Worm (Caenorhabditis elegans) whole organism, L2 larva: ENCODE data around the gene C52D10.3.

Experiments
- C34F6.9 ChIP-seq: fragments of 150-350 bp; optimal IDR thresholded peaks from 2 replicates; lab custom pipeline; 2014; ENCODE audit warnings: missing biosample characterization, missing genetic modification characterization
- F13H6.1 ChIP-seq: sonication (generic microtip); optimal IDR thresholded peaks from 2 replicates; lab custom pipeline; 2016; ENCODE audit warnings: missing genetic modification characterization, missing compliant biosample characterization
- R02D3.7 ChIP-seq: fragments of 150-350 bp; optimal IDR thresholded peaks from 2 replicates; lab custom pipeline; 2014; ENCODE audit warnings: missing biosample characterization, missing genetic modification characterization
- ZK546.5 ChIP-seq: sonication (generic microtip); optimal IDR thresholded peaks from 2 replicates; lab custom pipeline; 2017; ENCODE audit warnings: missing biosample characterization, missing genetic modification characterization
- alr-1 ChIP-seq: fragments of 150-350 bp; optimal IDR thresholded peaks from 2 replicates; lab custom pipeline; 2014; ENCODE audit warnings: missing biosample characterization, missing genetic modification characterization
- aly-2 ChIP-seq: fragments of 150-350 bp; optimal IDR thresholded peaks from 2 replicates; lab custom pipeline; 2014; ENCODE audit warnings: missing biosample characterization, missing genetic modification characterization
- ama-1 ChIP-seq: fragments of 150-350 bp; optimal IDR thresholded peaks from 2 replicates; lab custom pipeline; 2018; ENCODE audit warnings: inconsistent platforms
- blmp-1 ChIP-seq: sonication (generic microtip); optimal IDR thresholded peaks from 2 replicates; lab custom pipeline; 2017; ENCODE audit warnings: missing genetic modification characterization, mild to moderate bottlenecking, missing compliant biosample characterization, antibody characterized with exemption, moderate library complexity; ENCODE audit not compliant: insufficient read depth
- ceh-16 ChIP-seq: fragments of 150-350 bp; optimal IDR thresholded peaks from 2 replicates; lab custom pipeline; 2014; ENCODE audit warnings: missing biosample characterization, missing genetic modification characterization
- ceh-82 ChIP-seq: fragments of 150-350 bp; optimal IDR thresholded peaks from 2 replicates; lab custom pipeline; 2014; ENCODE audit warnings: missing biosample characterization, missing genetic modification characterization
- dmd-4 ChIP-seq: sonication (generic microtip); optimal IDR thresholded peaks from 2 replicates; lab custom pipeline; 2017; ENCODE audit warnings: missing biosample characterization, missing genetic modification characterization
- egl-27 ChIP-seq: sonication (generic microtip); optimal IDR thresholded peaks from 3 replicates; lab custom pipeline; 2017; ENCODE audit warnings: missing biosample characterization, missing genetic modification reagents, missing genetic modification characterization
- elt-1 ChIP-seq: fragments of 150-350 bp; optimal IDR thresholded peaks from 2 replicates; lab custom pipeline; 2014; ENCODE audit warnings: missing biosample characterization, missing genetic modification characterization
- elt-3 ChIP-seq: sonication (generic microtip); optimal IDR thresholded peaks from 2 replicates; lab custom pipeline; 2017; ENCODE audit warnings: missing biosample characterization, missing genetic modification characterization
- fos-1 ChIP-seq: fragments of 150-350 bp; optimal IDR thresholded peaks from 2 replicates; lab custom pipeline; 2014; ENCODE audit warnings: missing biosample characterization, missing genetic modification characterization
- gmeb-1 ChIP-seq: fragments of 150-350 bp; optimal IDR thresholded peaks from 2 replicates; lab custom pipeline; 2014; ENCODE audit warnings: missing biosample characterization, missing genetic modification characterization
- lin-11 ChIP-seq: fragments of 150-350 bp; sonication (generic microtip); optimal IDR thresholded peaks from 2 replicates; lab custom pipeline; 2014; ENCODE audit warnings: missing biosample characterization, missing genetic modification characterization, inconsistent platforms, mixed read lengths
- lin-13 ChIP-seq: fragments of 150-350 bp; optimal IDR thresholded peaks from 2 replicates; lab custom pipeline; 2014; ENCODE audit warnings: missing biosample characterization, missing genetic modification reagents, missing genetic modification characterization
- lin-39 ChIP-seq: fragments of 150-350 bp; optimal IDR thresholded peaks from 2 replicates; lab custom pipeline; 2014; ENCODE audit warnings: missing biosample characterization, missing genetic modification reagents, missing genetic modification characterization
- lsy-2 ChIP-seq, 2 experiments: fragments of 150-350 bp in 1 of 2; sonication (generic microtip) in 1 of 2; optimal IDR thresholded peaks; 2 replicates each; lab custom pipeline; 2014 to 2017; ENCODE audit warnings: missing biosample characterization in 2 of 2, missing genetic modification characterization in 2 of 2
- mdl-1 ChIP-seq, 2 experiments: fragments of 150-350 bp in 1 of 2; sonication (generic microtip) in 1 of 2; optimal IDR thresholded peaks; 2 replicates each; lab custom pipeline; 2017; ENCODE audit warnings: missing biosample characterization in 2 of 2, missing genetic modification characterization in 2 of 2
- nhr-10 ChIP-seq: sonication (generic microtip); optimal IDR thresholded peaks from 2 replicates; lab custom pipeline; 2017; ENCODE audit warnings: missing biosample characterization, missing genetic modification characterization
- nhr-11 ChIP-seq: fragments of 150-350 bp; optimal IDR thresholded peaks from 2 replicates; lab custom pipeline; 2014; ENCODE audit warnings: missing biosample characterization, missing genetic modification characterization
- nhr-21 ChIP-seq: fragments of 150-350 bp; optimal IDR thresholded peaks from 2 replicates; lab custom pipeline; 2014; ENCODE audit warnings: missing biosample characterization, missing genetic modification characterization
- nhr-237 ChIP-seq: fragments of 150-350 bp; optimal IDR thresholded peaks from 2 replicates; lab custom pipeline; 2014; ENCODE audit warnings: missing biosample characterization, missing genetic modification characterization
- nhr-25 ChIP-seq: fragments of 150-350 bp; sonication (generic microtip); optimal IDR thresholded peaks from 3 replicates; lab custom pipeline; 2014; ENCODE audit warnings: missing biosample characterization, missing genetic modification characterization
- nhr-6 ChIP-seq: fragments of 150-350 bp; optimal IDR thresholded peaks from 2 replicates; lab custom pipeline; 2014; ENCODE audit warnings: missing biosample characterization, missing genetic modification characterization
- peb-1 ChIP-seq: fragments of 150-350 bp; optimal IDR thresholded peaks from 2 replicates; lab custom pipeline; 2014; ENCODE audit warnings: missing biosample characterization, missing genetic modification characterization
- sem-4 ChIP-seq: fragments of 150-350 bp; optimal IDR thresholded peaks from 2 replicates; lab custom pipeline; 2014; ENCODE audit warnings: missing biosample characterization, missing genetic modification reagents, missing genetic modification characterization
- sma-3 ChIP-seq: sonication (generic microtip); optimal IDR thresholded peaks from 2 replicates; lab custom pipeline; 2016; ENCODE audit warnings: missing genetic modification reagents, missing genetic modification characterization, missing compliant biosample characterization
- sma-9 ChIP-seq, 2 experiments: fragments of 150-350 bp in 1 of 2; sonication (generic microtip) in 1 of 2; optimal IDR thresholded peaks; 2 replicates each; lab custom pipeline; 2014 to 2016; ENCODE audit warnings: missing genetic modification characterization in 2 of 2, mild to moderate bottlenecking in 1 of 2, missing biosample characterization in 1 of 2, missing compliant biosample characterization in 1 of 2, missing genetic modification reagents in 1 of 2, moderate library complexity in 1 of 2
- snpc-4 ChIP-seq: fragments of 150-350 bp; optimal IDR thresholded peaks from 2 replicates; lab custom pipeline; 2014; ENCODE audit warnings: missing biosample characterization, missing genetic modification characterization
- unc-55 ChIP-seq: fragments of 150-350 bp; sonication (generic microtip); optimal IDR thresholded peaks from 3 replicates; lab custom pipeline; 2014; ENCODE audit warnings: missing biosample characterization, missing genetic modification reagents, missing genetic modification characterization
- unc-62 ChIP-seq: fragments of 150-350 bp; optimal IDR thresholded peaks from 2 replicates; lab custom pipeline; 2014; ENCODE audit warnings: missing biosample characterization, missing genetic modification reagents, missing genetic modification characterization
- ztf-1 ChIP-seq: fragments of 200-800 bp; sonication (Bioruptor generic); conservative IDR thresholded peaks from 2 replicates; pipeline ENCODE4 v1.3.6; 2022; ENCODE audit warnings: missing genetic modification characterization, missing compliant biosample characterization
- ztf-4 ChIP-seq: fragments of 150-350 bp; optimal IDR thresholded peaks from 2 replicates; lab custom pipeline; 2014; ENCODE audit warnings: missing biosample characterization, missing genetic modification characterization

C52D10.3 gene

DNA sequence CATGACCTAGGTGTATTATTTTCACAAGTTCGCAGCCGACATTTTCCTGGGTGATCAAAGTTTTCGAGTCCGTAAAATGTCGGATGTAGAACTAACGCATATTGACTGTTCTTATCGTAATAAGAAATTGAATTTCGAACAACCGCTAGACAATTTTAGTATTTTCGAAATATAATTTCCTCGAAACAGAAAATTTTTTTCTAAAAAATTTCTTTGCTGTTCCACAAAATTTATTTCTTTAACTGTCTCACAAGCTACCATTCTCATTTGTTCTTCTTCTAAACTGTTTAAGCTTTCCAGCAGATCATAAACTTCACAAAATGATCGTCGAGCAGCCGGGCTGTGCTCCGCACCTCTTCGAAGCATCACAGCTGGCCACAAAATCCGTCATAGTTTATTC is at the start of gene C52D10.3:
TSS of gene C52D10.3 (plus strand) at position 301 of the 400 bp plus-strand sequence.
- TF ChIP-seq gmeb-1, result no peak
- no peak for TF ChIP-seq ZK546.5 (tag; lab: Kevin White, UChicago)
- TF ChIP-seq lsy-2 (tag; optimal IDR thresholded peaks at IDR 0.05; lab: Kevin White, UChicago), result no peak
- TF ChIP-seq nhr-6, result no peak
- TF ChIP-seq fos-1 (tag; lab: Kevin White, UChicago), result no peak
- TF ChIP-seq ztf-4 (tag; lab: Kevin White, UChicago), result no peak
- TF ChIP-seq sma-3, result no peak
- TF ChIP-seq snpc-4 (tag; lab: Kevin White, UChicago), result no peak
- no peak for TF ChIP-seq sma-9 (GFP tag; optimal IDR thresholded peaks at IDR 0.05; lab: Kevin White, UChicago)
- TF ChIP-seq sma-9 (tag; optimal IDR thresholded peaks at IDR 0.05; lab: Kevin White, UChicago), result no peak
- TF ChIP-seq nhr-25 (tag; lab: Kevin White, UChicago), result no peak
- TF ChIP-seq C34F6.9 (tag; lab: Kevin White, UChicago), result no peak
- no peak for TF ChIP-seq lin-39
- TF ChIP-seq nhr-21 (tag; lab: Kevin White, UChicago), result no peak
- TF ChIP-seq elt-1 (tag; lab: Kevin White, UChicago), result no peak
- no peak for TF ChIP-seq unc-62
- no peak for TF ChIP-seq elt-3 (tag; lab: Kevin White, UChicago)
- TF ChIP-seq aly-2 (tag; lab: Kevin White, UChicago), result no peak
- TF ChIP-seq ama-1 (lab: Kevin White, UChicago), result no peak

- TF ChIP-seq elt-1 (tag; lab: Kevin White, UChicago) (no peak), nhr-11 (no peak), ztf-1 (GFP tag; lab: Robert Waterston, UW) (no peak), sma-9 (GFP tag; optimal IDR thresholded peaks at IDR 0.05; lab: Kevin White, UChicago) (no peak), sma-9 (tag; optimal IDR thresholded peaks at IDR 0.05; lab: Kevin White, UChicago) (no peak), R02D3.7 (tag; lab: Kevin White, UChicago) (no peak), dmd-4 (tag; lab: Kevin White, UChicago) (no peak), sma-3 (no peak), nhr-6 (no peak), ama-1 (lab: Kevin White, UChicago) (no peak), nhr-237 (tag; lab: Kevin White, UChicago) (no peak), peb-1 (tag; lab: Kevin White, UChicago) (no peak), lin-13 (GFP tag; lab: Kevin White, UChicago) (no peak), egl-27 (tag; lab: Kevin White, UChicago) (no peak)
These were observed 49.8 kb upstream of the C52D10.3 start for ce11 chrIV:17126512-17126911.

DNA sequence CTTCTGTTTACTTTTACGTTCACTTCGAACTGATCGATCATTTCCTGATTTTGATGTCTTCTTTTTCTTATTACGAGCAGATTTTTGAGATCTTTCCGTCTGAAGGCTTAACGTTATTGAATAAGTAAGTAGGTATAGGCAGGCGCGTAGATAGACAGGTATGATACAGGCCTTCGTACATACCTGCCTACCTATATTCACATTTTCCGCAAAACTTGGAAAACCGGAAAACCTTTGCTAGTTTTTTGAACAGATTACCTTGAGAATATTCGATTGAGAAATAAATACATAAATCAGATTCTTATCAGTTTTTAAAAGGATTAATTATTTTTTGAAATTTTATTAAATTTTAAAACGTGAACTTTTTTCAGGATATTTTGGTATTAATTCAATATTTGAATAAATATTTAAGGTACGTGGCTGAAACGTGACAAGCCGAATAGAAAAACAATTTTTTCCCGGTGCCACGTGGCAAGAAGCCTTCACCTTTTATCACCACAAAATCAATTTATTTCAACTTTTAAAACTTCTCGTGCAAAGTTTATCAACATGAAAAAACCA is 45.2 kb upstream of the C52D10.3 start, which contains the start of the genes Y116A8C.37 and Y116A8C.38:
TSS of gene Y116A8C.37 (minus strand) at position 101 of the 561 bp plus-strand sequence.
TSS of gene Y116A8C.38 (plus strand) at position 511 of the 561 bp plus-strand sequence.
- TF ChIP-seq blmp-1 (tag; lab: Kevin White, UChicago) (no peak), nhr-237 (tag; lab: Kevin White, UChicago) (no peak), sma-9 (GFP tag; optimal IDR thresholded peaks at IDR 0.05; lab: Kevin White, UChicago) (no peak), sma-9 (tag; optimal IDR thresholded peaks at IDR 0.05; lab: Kevin White, UChicago) (no peak), F13H6.1 (no peak), sem-4 (tag; lab: Kevin White, UChicago) (no peak), ZK546.5 (tag; lab: Kevin White, UChicago) (no peak)

ce11 chrIV:17150418-17150817 is 25.9 kb upstream of the C52D10.3 start:
- TF ChIP-seq F13H6.1, result no peak

ce11 chrIV:17150871-17151270 is 25.4 kb upstream of the C52D10.3 start, which contains the start of gene Y116A8C.40:
TSS of gene Y116A8C.40 (minus strand) at chrIV:17150971.
- TF ChIP-seq ceh-16 (tag; lab: Kevin White, UChicago) (no peak), C34F6.9 (tag; lab: Kevin White, UChicago) (no peak), nhr-25 (tag; lab: Kevin White, UChicago) (no peak), alr-1 (tag; lab: Kevin White, UChicago) (no peak), ztf-1 (GFP tag; lab: Robert Waterston, UW) (no peak), lin-11 (no peak), unc-55 (GFP tag; lab: Kevin White, UChicago) (no peak), mdl-1 (tag; optimal IDR thresholded peaks at IDR 0.05; lab: Kevin White, UChicago) (no peak), nhr-10 (tag; lab: Kevin White, UChicago) (no peak), sma-9 (GFP tag; optimal IDR thresholded peaks at IDR 0.05; lab: Kevin White, UChicago) (no peak), sma-9 (tag; optimal IDR thresholded peaks at IDR 0.05; lab: Kevin White, UChicago) (no peak), peb-1 (tag; lab: Kevin White, UChicago) (no peak), ceh-82 (tag; lab: Kevin White, UChicago) (no peak)
